Worm (Caenorhabditis elegans): ENCODE measurements around the gene srw-89.

DNA sequence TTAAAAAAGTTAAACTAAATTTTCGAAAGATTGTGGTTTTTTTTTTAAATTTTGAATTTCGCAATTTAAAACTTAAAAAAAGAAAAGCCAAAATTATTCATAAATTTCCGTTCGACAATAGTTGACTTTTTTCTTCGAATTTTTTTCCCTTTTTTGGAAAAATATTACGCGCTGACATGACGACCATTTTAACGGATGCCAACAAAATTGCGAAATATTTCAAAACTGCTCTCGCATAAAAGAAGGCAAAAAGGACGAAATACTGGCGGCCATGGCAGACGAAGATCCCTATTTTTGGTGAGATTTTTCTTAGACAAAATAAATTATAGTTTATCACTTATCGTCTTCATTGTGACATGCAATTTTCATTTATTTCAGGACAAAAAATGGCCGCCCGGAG, 21.7 kb downstream of the srw-89 start:
- TF ChIP-seq ceh-30 (tag; optimal IDR thresholded peaks at IDR 0.05) (no peak), pha-4 (tag; optimal IDR thresholded peaks at IDR 0.05) (no peak), pat-9 (tag; optimal IDR thresholded peaks at IDR 0.05) (no peak), nhr-11 (tag; optimal IDR thresholded peaks at IDR 0.05) (no peak), hlh-30 (tag; optimal IDR thresholded peaks at IDR 0.05; ENCODE audit: insufficient read depth) (no peak), elt-2 (tag; optimal IDR thresholded peaks at IDR 0.05) (no peak)
